Worm (Caenorhabditis elegans): ENCODE data around the gene lgc-25.

ce11 chrX:14206321-14206720 is 44.8 kb upstream of the lgc-25 start:
- TF ChIP-seq ceh-13 (GFP tag; optimal IDR thresholded peaks at IDR 0.05), result no peak
- TF ChIP-seq scrt-1 (GFP tag; IDR thresholded peaks at IDR 0.05), result no peak
- TF ChIP-seq ama-1 (optimal IDR thresholded peaks at IDR 0.05), result no peak
- no peak for TF ChIP-seq sea-1 (GFP tag; conservative IDR thresholded peaks at IDR 0.05)
- no peak for TF ChIP-seq hmg-4 (GFP tag; optimal IDR thresholded peaks at IDR 0.05)

All from whole organism, early embryonic.